Fruit fly (Drosophila melanogaster) whole organism, embryonic: ENCODE measurements around the gene nerfin-2.
A peak's percentile ranks its signal among the peaks of the same experiment; 100 is the strongest.

Source experiments
- Atf3 ChIP-seq: fragments of 200-800 bp; sonication (Bioruptor generic); optimal IDR thresholded peaks from 3 replicates; lab custom pipeline; 2016; ENCODE audit warnings: missing biosample characterization, missing genetic modification characterization
- Blimp-1 ChIP-seq: fragments of 200-800 bp; sonication (Bioruptor generic); optimal IDR thresholded peaks from 3 replicates; lab custom pipeline; 2018; ENCODE audit warnings: missing biosample characterization, missing genetic modification characterization, mild to moderate bottlenecking, moderate library complexity, missing genetic modification reagents
- CG10209 ChIP-seq: fragments of 200-800 bp; sonication (Bioruptor generic); optimal IDR thresholded peaks from 3 replicates; lab custom pipeline; 2017; ENCODE audit warnings: missing biosample characterization, mild to moderate bottlenecking, missing genetic modification characterization, missing genetic modification reagents
- CG10366 ChIP-seq: fragments of 200-800 bp; sonication (Bioruptor generic); IDR thresholded peaks from 2 replicates; pipeline ENCODE4 v1.3.6; 2022; ENCODE audit warnings: missing biosample characterization, missing genetic modification characterization
- CG10565 ChIP-seq: fragments of 200-800 bp; sonication (Bioruptor generic); optimal IDR thresholded peaks from 3 replicates; lab custom pipeline; 2016; ENCODE audit warnings: missing biosample characterization, mild to moderate bottlenecking, missing genetic modification characterization
- CG12219 ChIP-seq: fragments of 200-800 bp; sonication (Bioruptor generic); optimal IDR thresholded peaks from 3 replicates; lab custom pipeline; 2018; ENCODE audit warnings: missing biosample characterization, mild to moderate bottlenecking, missing genetic modification characterization
- CG12769 ChIP-seq: fragments of 200-800 bp; sonication (Bioruptor generic); optimal IDR thresholded peaks from 2 replicates; lab custom pipeline; 2019; ENCODE audit warnings: missing biosample characterization, mild to moderate bottlenecking, missing genetic modification characterization, moderate library complexity
- CG13287 ChIP-seq: fragments of 200-800 bp; sonication (Bioruptor generic); IDR thresholded peaks from 2 replicates; pipeline ENCODE4 v1.3.6; 2022; ENCODE audit warnings: missing biosample characterization, missing genetic modification characterization; ENCODE audit not compliant: partially characterized antibody
- CG17802 ChIP-seq: fragments of 200-800 bp; sonication (Bioruptor generic); optimal IDR thresholded peaks from 2 replicates; lab custom pipeline; 2018; ENCODE audit warnings: missing biosample characterization, mild to moderate bottlenecking, missing genetic modification characterization, moderate library complexity
- CG18011 ChIP-seq: fragments of 200-800 bp; sonication (Bioruptor generic); optimal IDR thresholded peaks from 2 replicates; lab custom pipeline; 2017; ENCODE audit warnings: missing biosample characterization, missing genetic modification characterization, mild to moderate bottlenecking, moderate library complexity, missing genotype
- CG1832 ChIP-seq: fragments of 200-800 bp; sonication (Bioruptor generic); optimal IDR thresholded peaks from 2 replicates; lab custom pipeline; 2017; ENCODE audit warnings: missing biosample characterization, mild to moderate bottlenecking, missing genetic modification characterization, inconsistent platforms
- CG30403 ChIP-seq: fragments of 200-800 bp; sonication (Bioruptor generic); optimal IDR thresholded peaks from 3 replicates; lab custom pipeline; 2016; ENCODE audit warnings: missing biosample characterization, missing genetic modification characterization
- CG33557 ChIP-seq: fragments of 200-800 bp; sonication (Bioruptor generic); optimal IDR thresholded peaks from 2 replicates; lab custom pipeline; 2019; ENCODE audit warnings: missing biosample characterization, mild to moderate bottlenecking, missing genetic modification characterization, moderate library complexity
- CG34224 ChIP-seq: fragments of 200-800 bp; sonication (Bioruptor generic); IDR thresholded peaks from 3 replicates; pipeline ENCODE4 v1.3.6; 2022; ENCODE audit warnings: missing biosample characterization, missing genetic modification characterization; ENCODE audit not compliant: partially characterized antibody
- CG6683 ChIP-seq: fragments of 200-800 bp; sonication (Bioruptor generic); optimal IDR thresholded peaks from 2 replicates; lab custom pipeline; 2017; ENCODE audit warnings: missing biosample characterization, mild to moderate bottlenecking, missing genetic modification characterization, missing genetic modification reagents
- CG7271 ChIP-seq: fragments of 200-800 bp; sonication (Bioruptor generic); optimal IDR thresholded peaks from 2 replicates; lab custom pipeline; 2018; ENCODE audit warnings: missing biosample characterization, mild to moderate bottlenecking, missing genetic modification characterization, moderate library complexity
- CG8478 ChIP-seq: fragments of >200 bp; optimal IDR thresholded peaks from 2 replicates; lab custom pipeline; 2018
- CG9797 ChIP-seq: fragments of 200-800 bp; sonication (Bioruptor generic); optimal IDR thresholded peaks from 3 replicates; lab custom pipeline; 2018; ENCODE audit warnings: missing biosample characterization, mild to moderate bottlenecking, missing genetic modification characterization
- Ets97D ChIP-seq: fragments of 200-800 bp; sonication (Bioruptor generic); optimal IDR thresholded peaks from 3 replicates; lab custom pipeline; 2016; ENCODE audit warnings: missing biosample characterization, missing genetic modification characterization
- Fer1 ChIP-seq: fragments of 200-800 bp; sonication (Bioruptor generic); optimal IDR thresholded peaks from 2 replicates; lab custom pipeline; 2017; ENCODE audit warnings: missing biosample characterization, mild to moderate bottlenecking, missing genetic modification characterization
- Hmr ChIP-seq: fragments of 200-800 bp; sonication (Bioruptor generic); optimal IDR thresholded peaks from 3 replicates; lab custom pipeline; 2017; ENCODE audit warnings: mild to moderate bottlenecking, missing biosample characterization, missing genetic modification reagents, missing genetic modification characterization
- MBD-R2 ChIP-seq: fragments of 200-800 bp; sonication (Bioruptor generic); IDR thresholded peaks from 2 replicates; pipeline ENCODE4 v1.3.6; 2022; ENCODE audit warnings: missing biosample characterization, missing genetic modification characterization
- NC2α ChIP-seq: fragments of 200-800 bp; sonication (Bioruptor generic); optimal IDR thresholded peaks from 2 replicates; lab custom pipeline; 2016; ENCODE audit warnings: missing biosample characterization, missing genetic modification characterization
- NFAT ChIP-seq: fragments of 200-800 bp; sonication (Bioruptor generic); IDR thresholded peaks from 2 replicates; pipeline ENCODE4 v1.3.6; 2022; ENCODE audit warnings: missing biosample characterization, missing genetic modification characterization
- Opbp ChIP-seq: fragments of 200-800 bp; sonication (Bioruptor generic); IDR thresholded peaks from 3 replicates; pipeline ENCODE4 v1.3.6; 2022; ENCODE audit warnings: missing biosample characterization, missing genetic modification characterization; ENCODE audit not compliant: partially characterized antibody
- Rfx ChIP-seq: fragments of 200-800 bp; sonication (Bioruptor generic); IDR thresholded peaks from 2 replicates; pipeline ENCODE4 v1.3.6; 2022; ENCODE audit warnings: missing biosample characterization, missing genetic modification characterization
- al ChIP-seq: fragments of 200-800 bp; sonication (Bioruptor generic); IDR thresholded peaks from 2 replicates; pipeline ENCODE4 v1.3.6; 2022; ENCODE audit warnings: missing biosample characterization, missing genetic modification characterization
- ase ChIP-seq: fragments of 200-800 bp; sonication (Bioruptor generic); IDR thresholded peaks from 3 replicates; pipeline ENCODE4 v1.3.6; 2022; ENCODE audit warnings: missing biosample characterization, missing genetic modification characterization
- cas ChIP-seq: fragments of 200-800 bp; sonication (Bioruptor generic); IDR thresholded peaks from 2 replicates; pipeline ENCODE4 v1.3.6; 2022; ENCODE audit warnings: missing biosample characterization, missing genetic modification characterization
- cato ChIP-seq: fragments of 200-800 bp; sonication (Bioruptor generic); optimal IDR thresholded peaks from 2 replicates; lab custom pipeline; 2016; ENCODE audit warnings: missing biosample characterization, missing genetic modification characterization, borderline replicate concordance
- croc ChIP-seq: fragments of 200-800 bp; sonication (Bioruptor generic); conservative IDR thresholded peaks from 3 replicates; pipeline ENCODE4 v1.3.6; 2022; ENCODE audit warnings: missing biosample characterization, missing genetic modification characterization
- esg ChIP-seq: fragments of 200-800 bp; sonication (Bioruptor generic); conservative IDR thresholded peaks from 2 replicates; pipeline ENCODE4 v1.3.6; 2022; ENCODE audit warnings: missing biosample characterization, missing genetic modification characterization
- eve ChIP-seq, 2 experiments: fragments of >200 bp; optimal IDR thresholded peaks; 2 replicates each; lab custom pipeline; 2017; ENCODE audit warnings: missing biosample characterization in 2 of 2, missing genetic modification characterization in 2 of 2
- eyg ChIP-seq: fragments of 200-800 bp; sonication (Bioruptor generic); optimal IDR thresholded peaks from 3 replicates; lab custom pipeline; 2016; ENCODE audit warnings: missing biosample characterization, missing genetic modification characterization
- gce ChIP-seq: fragments of 200-800 bp; sonication (Bioruptor generic); IDR thresholded peaks from 3 replicates; pipeline ENCODE4 v1.3.6; 2022; ENCODE audit warnings: missing biosample characterization, missing genetic modification characterization
- gem ChIP-seq: fragments of 200-800 bp; sonication (Bioruptor generic); optimal IDR thresholded peaks from 2 replicates; lab custom pipeline; 2019; ENCODE audit warnings: missing biosample characterization, mild to moderate bottlenecking, missing genetic modification characterization, moderate library complexity
- gro ChIP-seq: fragments of 200-800 bp; sonication (Bioruptor generic); optimal IDR thresholded peaks from 2 replicates; lab custom pipeline; 2016; ENCODE audit warnings: missing biosample characterization, missing genetic modification characterization
- gsb-n ChIP-seq: fragments of 200-800 bp; sonication (Bioruptor generic); optimal IDR thresholded peaks from 3 replicates; lab custom pipeline; 2018; ENCODE audit warnings: missing biosample characterization, mild to moderate bottlenecking, missing genetic modification characterization
- jigr1 ChIP-seq: fragments of 200-800 bp; sonication (Bioruptor generic); IDR thresholded peaks from 3 replicates; pipeline ENCODE4 v1.3.6; 2022; ENCODE audit warnings: missing biosample characterization, missing genetic modification characterization
- jumu ChIP-seq: fragments of 200-800 bp; sonication (Bioruptor generic); optimal IDR thresholded peaks from 3 replicates; lab custom pipeline; 2016; ENCODE audit warnings: missing biosample characterization, missing genetic modification characterization
- kah ChIP-seq: fragments of 200-800 bp; sonication (Bioruptor generic); optimal IDR thresholded peaks from 2 replicates; lab custom pipeline; 2018; ENCODE audit warnings: missing biosample characterization, mild to moderate bottlenecking, missing genetic modification characterization
- mam ChIP-seq: fragments of 200-800 bp; sonication (Bioruptor generic); optimal IDR thresholded peaks from 3 replicates; lab custom pipeline; 2016; ENCODE audit warnings: missing biosample characterization, missing genetic modification characterization
- oc ChIP-seq: fragments of 200-800 bp; sonication (Bioruptor generic); optimal IDR thresholded peaks from 2 replicates; lab custom pipeline; 2018; ENCODE audit warnings: missing biosample characterization, mild to moderate bottlenecking, missing genetic modification characterization, moderate library complexity
- odd ChIP-seq: fragments of 200-800 bp; sonication (Bioruptor generic); optimal IDR thresholded peaks from 2 replicates; lab custom pipeline; 2017; ENCODE audit warnings: missing biosample characterization, mild to moderate bottlenecking, missing genetic modification characterization
- pfk ChIP-seq: fragments of 200-800 bp; sonication (Bioruptor generic); optimal IDR thresholded peaks from 2 replicates; lab custom pipeline; 2018; ENCODE audit warnings: missing biosample characterization, mild to moderate bottlenecking, missing genetic modification characterization, moderate library complexity
- pho ChIP-seq: fragments of 200-800 bp; sonication (Bioruptor generic); optimal IDR thresholded peaks from 2 replicates; lab custom pipeline; 2016; ENCODE audit warnings: missing biosample characterization, missing genetic modification characterization
- pros ChIP-seq: fragments of 200-800 bp; sonication (Bioruptor generic); optimal IDR thresholded peaks from 3 replicates; lab custom pipeline; 2019; ENCODE audit warnings: missing biosample characterization, mild to moderate bottlenecking, missing genetic modification characterization, moderate library complexity
- run ChIP-seq: fragments of 200-800 bp; sonication (Bioruptor generic); optimal IDR thresholded peaks from 3 replicates; lab custom pipeline; 2018; ENCODE audit warnings: missing biosample characterization, mild to moderate bottlenecking, missing genetic modification characterization
- seq ChIP-seq: fragments of 200-800 bp; sonication (Bioruptor generic); IDR thresholded peaks from 2 replicates; pipeline ENCODE4 v1.3.6; 2022; ENCODE audit warnings: missing biosample characterization, missing genetic modification characterization
- toy ChIP-seq: fragments of 200-800 bp; sonication (Bioruptor generic); IDR thresholded peaks from 2 replicates; pipeline ENCODE4 v1.3.6; 2022; ENCODE audit warnings: missing biosample characterization, missing genetic modification characterization
- vnd ChIP-seq: fragments of 200-800 bp; sonication (Bioruptor generic); IDR thresholded peaks from 3 replicates; pipeline ENCODE4 v1.3.6; 2022; ENCODE audit warnings: missing biosample characterization, missing genetic modification characterization; ENCODE audit not compliant: partially characterized antibody
- zen2 ChIP-seq: fragments of 200-800 bp; sonication (Bioruptor generic); IDR thresholded peaks from 3 replicates; pipeline ENCODE4 v1.3.6; 2022; ENCODE audit warnings: missing biosample characterization, missing genetic modification characterization; ENCODE audit not compliant: partially characterized antibody

The nerfin-2 gene

DNA sequence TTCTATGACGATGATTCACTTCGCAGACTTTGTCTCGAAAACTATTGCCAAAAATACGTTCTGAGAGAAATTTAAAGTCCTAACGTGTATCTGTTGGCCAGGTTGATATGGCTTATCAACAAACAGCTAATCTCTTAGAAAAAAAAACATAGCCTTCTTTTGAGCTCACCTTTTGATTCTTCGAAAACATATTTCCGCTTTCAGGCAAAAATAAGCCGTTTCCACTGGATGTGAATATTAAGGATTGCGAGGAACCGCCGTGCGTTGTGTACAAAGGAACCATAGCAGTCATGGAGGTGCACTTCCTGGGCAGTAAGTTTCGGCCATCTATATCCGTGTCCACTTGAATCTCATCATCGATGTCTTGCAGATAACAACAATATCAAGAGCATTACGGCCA is 17.4 kb upstream of the nerfin-2 start (continued):
- no peak for TF ChIP-seq odd
- peak; percentile 19 for TF ChIP-seq CG7271 (tag; lab: Kevin White, UChicago)
- no peak for TF ChIP-seq pros
- no peak for TF ChIP-seq MBD-R2
- TF ChIP-seq CG12769: no peak
- TF ChIP-seq Blimp-1 (GFP tag; lab: Kevin White, UChicago): no peak
- no peak for TF ChIP-seq pho (GFP tag; lab: Kevin White, UChicago)
- no peak for TF ChIP-seq CG10565 (GFP tag; lab: Kevin White, UChicago)
- TF ChIP-seq Opbp (GFP tag; lab: Robert Waterston, UW): no peak
- no peak for TF ChIP-seq CG10366
- no peak for TF ChIP-seq CG1832
- no peak for TF ChIP-seq jumu (GFP tag; lab: Kevin White, UChicago)
- TF ChIP-seq croc (GFP tag; lab: Robert Waterston, UW): no peak
- TF ChIP-seq CG8478 (lab: Kevin White, UChicago): no peak
- TF ChIP-seq Atf3 (GFP tag; lab: Kevin White, UChicago): no peak
- no peak for TF ChIP-seq seq
- no peak for TF ChIP-seq CG9797 (GFP tag; lab: Kevin White, UChicago)
- TF ChIP-seq CG12219 (GFP tag; lab: Kevin White, UChicago): peak; percentile 45
- no peak for TF ChIP-seq cato (GFP tag; lab: Kevin White, UChicago)
- no peak for TF ChIP-seq toy (GFP tag; lab: Robert Waterston, UW)
- no peak for TF ChIP-seq ase (GFP tag; lab: Robert Waterston, UW)
- no peak for TF ChIP-seq eyg (GFP tag; lab: Kevin White, UChicago)
- no peak for TF ChIP-seq gce
- no peak for TF ChIP-seq CG33557 (GFP tag; lab: Kevin White, UChicago)
- TF ChIP-seq CG34224: no peak
- TF ChIP-seq al (GFP tag; lab: Robert Waterston, UW): no peak
- no peak for TF ChIP-seq vnd (GFP tag; lab: Robert Waterston, UW)
- TF ChIP-seq gro (GFP tag; lab: Kevin White, UChicago): no peak
- peak; percentile 7 for TF ChIP-seq Hmr (GFP tag; lab: Kevin White, UChicago)
- no peak for TF ChIP-seq run (tag; lab: Kevin White, UChicago)
- TF ChIP-seq CG30403 (GFP tag; lab: Kevin White, UChicago): no peak
- TF ChIP-seq cas: no peak
- no peak for TF ChIP-seq zen2
- TF ChIP-seq kah: no peak
- no peak for TF ChIP-seq NFAT (GFP tag; lab: Robert Waterston, UW)
- TF ChIP-seq gem: no peak
- TF ChIP-seq CG13287 (GFP tag; lab: Robert Waterston, UW): no peak
- TF ChIP-seq mam (GFP tag; lab: Kevin White, UChicago): no peak
- no peak for TF ChIP-seq oc
- no peak for TF ChIP-seq eve (GFP tag; optimal IDR thresholded peaks at IDR 0.05; lab: Kevin White, UChicago)
- TF ChIP-seq NC2α: no peak
- peak; percentile 26 for TF ChIP-seq Fer1 (GFP tag; lab: Kevin White, UChicago)
- TF ChIP-seq pfk (GFP tag; lab: Kevin White, UChicago): no peak
- TF ChIP-seq Rfx (GFP tag; lab: Robert Waterston, UW): 0 out of 2 replicates have a peak, but pooled peaks have one; percentile 5
- no peak for TF ChIP-seq CG17802 (tag; lab: Kevin White, UChicago)
- no peak for TF ChIP-seq esg
- TF ChIP-seq Ets97D: peak; percentile 84
- TF ChIP-seq CG10209 (GFP tag; lab: Kevin White, UChicago): no peak
- TF ChIP-seq gsb-n (tag; lab: Kevin White, UChicago): no peak
- no peak for TF ChIP-seq CG6683
- TF ChIP-seq jigr1 (GFP tag; lab: Robert Waterston, UW): no peak
- no peak for TF ChIP-seq CG18011 (GFP tag; lab: Kevin White, UChicago)
